Fruit fly (Drosophila melanogaster) whole organism, adult: Measurements from ENCODE around the gene IscU.

Experiments used
- CG33017 ChIP-seq: fragments of 200-800 bp; sonication (Bioruptor generic); optimal IDR thresholded peaks from 2 replicates; lab custom pipeline; 2018; ENCODE audit warnings: missing biosample characterization, mild to moderate bottlenecking, missing genetic modification characterization, moderate library complexity
- CG7045 ChIP-seq: fragments of 200-800 bp; sonication (Bioruptor generic); optimal IDR thresholded peaks from 2 replicates; lab custom pipeline; 2017; ENCODE audit warnings: missing biosample characterization, mild to moderate bottlenecking, missing genetic modification characterization
- CG7101 ChIP-seq: fragments of 200-800 bp; sonication (Bioruptor generic); optimal IDR thresholded peaks from 2 replicates; lab custom pipeline; 2018; ENCODE audit warnings: missing biosample characterization, mild to moderate bottlenecking, missing genetic modification characterization, moderate library complexity
- Clk ChIP-seq: fragments of 200-800 bp; sonication (Bioruptor generic); optimal IDR thresholded peaks from 2 replicates; lab custom pipeline; 2017; ENCODE audit warnings: missing biosample characterization, missing genetic modification characterization
- cic ChIP-seq: fragments of 200-800 bp; sonication (Bioruptor generic); optimal IDR thresholded peaks from 2 replicates; lab custom pipeline; 2017; ENCODE audit warnings: missing biosample characterization, mild to moderate bottlenecking, missing genetic modification characterization, moderate library complexity
- kay ChIP-seq: fragments of 200-800 bp; sonication (Bioruptor generic); peaks from one replicate; lab custom pipeline; 2016; ENCODE audit warnings: missing biosample characterization, missing genetic modification characterization, borderline replicate concordance
- toe ChIP-seq: fragments of 200-800 bp; sonication (Bioruptor generic); optimal IDR thresholded peaks from 2 replicates; lab custom pipeline; 2016; ENCODE audit warnings: missing biosample characterization, missing genetic modification characterization

DNA sequence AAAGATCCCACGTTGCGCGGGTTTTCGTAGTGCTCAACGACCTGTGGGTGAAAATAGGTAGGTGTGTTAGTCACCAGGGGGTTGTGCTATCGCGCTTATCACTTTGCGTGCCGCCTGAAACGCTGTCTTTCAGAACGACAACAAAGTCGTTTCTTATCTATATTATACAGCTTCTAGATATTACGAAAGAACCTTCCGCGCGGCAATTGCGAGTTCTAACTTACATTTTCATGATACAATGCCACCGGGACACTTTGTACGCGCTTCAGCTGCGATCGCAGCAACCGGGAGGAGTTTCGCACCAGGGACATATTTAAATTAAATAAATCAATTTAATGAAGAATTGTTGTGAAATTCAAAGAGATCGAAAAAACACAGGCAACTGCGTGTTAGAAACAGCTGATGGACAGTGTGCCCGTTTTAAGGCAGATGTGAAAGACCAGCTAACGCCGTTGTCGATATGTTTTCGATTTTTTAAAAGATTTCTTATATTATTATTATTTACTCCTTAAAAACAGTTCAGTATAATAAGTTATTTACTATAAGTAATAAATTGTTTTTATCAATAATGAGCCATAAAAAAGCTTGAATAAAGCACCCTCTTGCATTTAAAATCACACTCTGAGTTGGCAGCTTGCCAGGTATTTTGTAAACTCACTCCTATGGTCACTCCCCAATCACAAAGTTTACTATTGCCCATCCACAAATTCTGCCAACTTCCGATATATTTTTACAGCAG is at the start of gene IscU, which contains the start of gene CG8379:
- TF ChIP-seq toe (no peak), cic (GFP tag; lab: Kevin White, UChicago) (no peak), CG33017 (no peak), kay (GFP tag; lab: Kevin White, UChicago) (peak; percentile 82), Clk (no peak), CG7101 (tag; lab: Kevin White, UChicago) (peak; percentile 41), CG7045 (GFP tag; lab: Kevin White, UChicago) (no peak)
